Fruit fly (Drosophila melanogaster) whole organism, wandering third instar larva: ENCODE data around the gene Polr3A.

Experiments
- CrebA ChIP-seq: fragments of 200-800 bp; sonication (Bioruptor generic); optimal IDR thresholded peaks from 2 replicates; lab custom pipeline; 2016; ENCODE audit warnings: missing biosample characterization, mild to moderate bottlenecking, missing genetic modification characterization, borderline replicate concordance
- Dif ChIP-seq: fragments of 200-275, 200-300 bp; sonication (Bioruptor generic); optimal IDR thresholded peaks from 2 replicates; lab custom pipeline; 2018; ENCODE audit warnings: missing biosample characterization, missing genetic modification characterization; ENCODE audit not compliant: partially characterized antibody
- HLH106 ChIP-seq: fragments of 200-800 bp; optimal IDR thresholded peaks from 3 replicates; lab custom pipeline; 2019; ENCODE audit warnings: missing biosample characterization, mild to moderate bottlenecking, missing genetic modification characterization, moderate library complexity
- Hnf4 ChIP-seq: fragments of 200-800 bp; sonication (Bioruptor generic); optimal IDR thresholded peaks from 2 replicates; lab custom pipeline; 2016; ENCODE audit warnings: missing biosample characterization, mild to moderate bottlenecking, missing genetic modification characterization
- Hr78 ChIP-seq: fragments of >200 bp; optimal IDR thresholded peaks from 2 replicates; lab custom pipeline; 2017; ENCODE audit warnings: missing biosample characterization, missing genetic modification characterization
- Hr83 ChIP-seq: fragments of 200-300 bp; sonication (Bioruptor generic); optimal IDR thresholded peaks from 2 replicates; lab custom pipeline; 2016; ENCODE audit warnings: missing biosample characterization, mild to moderate bottlenecking, missing genetic modification characterization, moderate library complexity; ENCODE audit not compliant: poor library complexity, severe bottlenecking
- Mio ChIP-seq: sonication (Bioruptor generic); optimal IDR thresholded peaks from 2 replicates; lab custom pipeline; 2016; ENCODE audit warnings: missing biosample characterization, missing genetic modification characterization
- Myc ChIP-seq: fragments of >200 bp; optimal IDR thresholded peaks from 2 replicates; lab custom pipeline; 2017
- N ChIP-seq: fragments of >200 bp; optimal IDR thresholded peaks from 2 replicates; lab custom pipeline; 2018; ENCODE audit warnings: missing biosample characterization, missing external identifiers, missing genetic modification characterization
- OdsH ChIP-seq: fragments of 200-800 bp; sonication (Bioruptor generic); optimal IDR thresholded peaks from 2 replicates; lab custom pipeline; 2016; ENCODE audit warnings: missing biosample characterization, mild to moderate bottlenecking, missing genetic modification characterization
- Rel ChIP-seq, 2 experiments: fragments of 200-800 bp; sonication (Bioruptor generic) in 1 of 2; optimal IDR thresholded peaks; 2 replicates in 1 of 2; 3 replicates in 1 of 2; lab custom pipeline; 2016 to 2019; ENCODE audit warnings: mild to moderate bottlenecking in 2 of 2, missing biosample characterization in 2 of 2, missing genetic modification characterization in 2 of 2, moderate library complexity in 1 of 2
- Sp1 ChIP-seq: fragments of 200-800 bp; sonication (Bioruptor generic); optimal IDR thresholded peaks from 3 replicates; lab custom pipeline; 2019; ENCODE audit warnings: missing biosample characterization, mild to moderate bottlenecking, missing genetic modification characterization, moderate library complexity
- brk ChIP-seq: fragments of 200-800 bp; sonication (Bioruptor generic); optimal IDR thresholded peaks from 2 replicates; lab custom pipeline; 2016; ENCODE audit warnings: missing biosample characterization, mild to moderate bottlenecking, missing genetic modification characterization
- dl ChIP-seq, 2 experiments: fragments of 175-275, 200-275 bp in 1 of 2; fragments of 200-275 bp in 1 of 2; sonication (Bioruptor generic); optimal IDR thresholded peaks; lab custom pipeline; 2018; ENCODE audit warnings: mild to moderate bottlenecking in 2 of 2, missing biosample characterization in 2 of 2, missing genetic modification characterization in 2 of 2, moderate library complexity in 2 of 2; ENCODE audit not compliant: partially characterized antibody in 2 of 2, insufficient read depth in 1 of 2
- dsf ChIP-seq: sonication (Bioruptor generic); optimal IDR thresholded peaks from 2 replicates; lab custom pipeline; 2016; ENCODE audit warnings: missing biosample characterization, missing genetic modification characterization, borderline replicate concordance
- ey ChIP-seq: fragments of 200-800 bp; sonication (Bioruptor generic); optimal IDR thresholded peaks from 2 replicates; lab custom pipeline; 2016; ENCODE audit warnings: missing biosample characterization, missing genetic modification characterization
- fru ChIP-seq: fragments of 200-800 bp; sonication (Bioruptor generic); optimal IDR thresholded peaks from 3 replicates; lab custom pipeline; 2016; ENCODE audit warnings: missing biosample characterization, mild to moderate bottlenecking, missing genetic modification characterization
- h ChIP-seq: fragments of 200-800 bp; sonication (Bioruptor generic); optimal IDR thresholded peaks from 3 replicates; lab custom pipeline; 2016; ENCODE audit warnings: missing biosample characterization, mild to moderate bottlenecking, missing genetic modification characterization
- jim ChIP-seq: fragments of 175-275, 200-325 bp; sonication (Bioruptor generic); optimal IDR thresholded peaks from 2 replicates; lab custom pipeline; 2016; ENCODE audit warnings: missing biosample characterization, mild to moderate bottlenecking, missing genetic modification characterization
- psq ChIP-seq: fragments of 200-800 bp; sonication (Bioruptor generic); optimal IDR thresholded peaks from 3 replicates; lab custom pipeline; 2017; ENCODE audit warnings: missing biosample characterization, mild to moderate bottlenecking, missing genetic modification characterization, moderate library complexity
- rgr ChIP-seq: fragments of 200-800 bp; sonication (Bioruptor generic); optimal IDR thresholded peaks from 3 replicates; lab custom pipeline; 2016; ENCODE audit warnings: missing biosample characterization, mild to moderate bottlenecking, missing genetic modification characterization
- sage ChIP-seq: fragments of 200-800 bp; sonication (Bioruptor generic); optimal IDR thresholded peaks from 2 replicates; lab custom pipeline; 2016; ENCODE audit warnings: missing biosample characterization, mild to moderate bottlenecking, missing genetic modification characterization
- sv ChIP-seq: fragments of 200-800 bp; sonication (Bioruptor generic); optimal IDR thresholded peaks from 3 replicates; lab custom pipeline; 2016; ENCODE audit warnings: missing biosample characterization, missing genetic modification characterization
- usp ChIP-seq: fragments of >200 bp; optimal IDR thresholded peaks from 2 replicates; lab custom pipeline; 2017; ENCODE audit warnings: missing biosample characterization, missing genetic modification characterization
- woc ChIP-seq: sonication (Bioruptor generic); optimal IDR thresholded peaks from 2 replicates; lab custom pipeline; 2016; ENCODE audit warnings: missing biosample characterization, mild to moderate bottlenecking, missing genetic modification characterization

The Polr3A gene

dm6 chrX:15756018-15756417, 6.7 kb upstream of the Polr3A start, which contains the start of gene CG8260:
Gene CG8260, plus strand, starts transcription at chrX:15756318.
- TF ChIP-seq Dif (GFP tag; lab: Kevin White, UChicago): no peak
- no peak for TF ChIP-seq Hr83 (GFP tag; lab: Kevin White, UChicago)
- TF ChIP-seq fru (GFP tag; lab: Kevin White, UChicago): no peak
- no peak for TF ChIP-seq jim (GFP tag; lab: Kevin White, UChicago)
- TF ChIP-seq Rel (GFP tag; optimal IDR thresholded peaks at IDR 0.05; lab: Kevin White, UChicago): no peak
- TF ChIP-seq Rel (tag; optimal IDR thresholded peaks at IDR 0.05; lab: Kevin White, UChicago): no peak
- no peak for TF ChIP-seq usp (GFP tag; lab: Kevin White, UChicago)
- no peak for TF ChIP-seq woc
- no peak for TF ChIP-seq h (GFP tag; lab: Kevin White, UChicago)
- TF ChIP-seq CrebA: no peak
- TF ChIP-seq Hr78 (GFP tag; lab: Kevin White, UChicago): no peak
- no peak for TF ChIP-seq brk (GFP tag; lab: Kevin White, UChicago)
- no peak for TF ChIP-seq dsf (GFP tag; lab: Kevin White, UChicago)
- TF ChIP-seq psq (GFP tag; lab: Kevin White, UChicago): no peak
- TF ChIP-seq sv (GFP tag; lab: Kevin White, UChicago): no peak
- TF ChIP-seq HLH106 (tag; lab: Kevin White, UChicago): no peak
- no peak for TF ChIP-seq Mio (GFP tag; lab: Kevin White, UChicago)
- TF ChIP-seq rgr (GFP tag; lab: Kevin White, UChicago): no peak
- no peak for TF ChIP-seq Hnf4 (GFP tag; lab: Kevin White, UChicago)
- no peak for TF ChIP-seq Sp1 (GFP tag; lab: Kevin White, UChicago)
- no peak for TF ChIP-seq Myc (lab: Kevin White, UChicago)

dm6 chrX:15758692-15759240, 4.0 kb upstream of the Polr3A start:
- TF ChIP-seq fru (GFP tag; lab: Kevin White, UChicago) (peak; percentile 6), Sp1 (GFP tag; lab: Kevin White, UChicago) (no peak)
- TF ChIP-seq, all 38 proteins: peak for 1

DNA sequence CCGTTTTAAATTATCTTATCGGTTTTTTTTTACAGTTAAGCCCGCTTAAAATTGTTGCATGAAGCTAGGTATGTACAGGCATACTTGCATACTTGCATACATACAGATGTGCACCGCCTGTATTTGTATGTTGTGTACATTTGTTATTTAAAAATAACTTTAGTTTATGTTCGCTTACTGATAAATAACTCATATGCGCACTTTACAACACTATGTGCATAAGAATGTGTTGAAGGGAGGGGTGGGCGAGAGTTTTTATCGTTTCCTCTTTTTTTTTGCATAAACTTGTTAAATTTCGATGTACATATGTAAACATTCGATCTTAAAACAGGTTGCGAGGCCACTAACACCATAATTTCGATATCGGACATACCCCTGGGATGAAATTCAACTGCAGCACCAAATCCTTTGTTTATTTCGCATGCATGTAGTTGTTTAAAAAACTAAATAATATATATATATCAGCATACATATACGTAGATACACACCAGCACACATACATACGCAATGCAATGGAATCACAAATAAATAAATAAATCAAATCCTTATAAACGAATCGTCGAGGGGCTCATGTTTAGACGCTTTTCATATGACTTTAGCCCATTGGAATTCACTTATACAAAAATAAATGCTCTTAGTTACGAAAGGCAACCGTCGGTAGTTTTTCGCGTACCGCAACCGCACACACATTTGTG, 2.9 kb upstream of the Polr3A start:
- TF ChIP-seq h (GFP tag; lab: Kevin White, UChicago) (no peak), Mio (GFP tag; lab: Kevin White, UChicago) (no peak), usp (GFP tag; lab: Kevin White, UChicago) (no peak), dl (GFP tag; optimal IDR thresholded peaks at IDR 0.05; lab: Kevin White, UChicago; ENCODE audit: insufficient read depth in 1 of 2, partially characterized antibody in 2 of 2) (no peak), CrebA (no peak), OdsH (GFP tag; lab: Kevin White, UChicago) (no peak), Hr83 (GFP tag; lab: Kevin White, UChicago) (no peak)

dm6 chrX:15760447-15761297, 2.1 kb upstream of the Polr3A start, which contains the start of the genes Graf and mRpL3:
Gene Graf, minus strand, starts transcription at chrX:15760733.
Gene mRpL3, plus strand, starts transcription at chrX:15761248.
- TF ChIP-seq sage (GFP tag; lab: Kevin White, UChicago): no peak
- TF ChIP-seq fru (GFP tag; lab: Kevin White, UChicago): peak; percentile 97
- TF ChIP-seq dsf (GFP tag; lab: Kevin White, UChicago): no peak
- peak; percentile 84 for TF ChIP-seq N
- peak; percentile 74 for TF ChIP-seq Hr78 (GFP tag; lab: Kevin White, UChicago)
- TF ChIP-seq woc: peak; percentile 71

DNA sequence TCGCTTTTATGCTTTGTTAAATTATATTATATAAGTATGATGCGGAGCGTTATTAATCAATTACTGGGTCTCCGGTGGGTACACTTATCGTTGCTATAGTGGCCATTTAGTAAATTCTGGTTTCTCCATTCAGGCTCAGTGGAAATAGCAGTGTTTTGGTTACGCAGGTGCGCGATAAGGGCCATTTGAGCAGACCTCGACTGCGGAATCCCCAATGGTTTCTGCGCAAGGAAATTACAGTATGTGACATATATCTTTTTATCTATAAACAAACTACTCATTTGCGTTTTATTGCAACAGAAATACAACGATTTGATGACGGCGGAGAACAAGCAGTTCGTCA, 1.5 kb upstream of the Polr3A start:
- TF ChIP-seq ey (GFP tag; lab: Kevin White, UChicago) (no peak), Rel (GFP tag; optimal IDR thresholded peaks at IDR 0.05; lab: Kevin White, UChicago) (no peak), Rel (tag; optimal IDR thresholded peaks at IDR 0.05; lab: Kevin White, UChicago) (peak; percentile 6)
